Fruit fly (Drosophila melanogaster) whole organism, embryonic: Measurements from ENCODE around the gene IntS4.

Experiments used
- Atf6 ChIP-seq: fragments of 200-800 bp; sonication (Bioruptor generic); IDR thresholded peaks from 2 replicates; pipeline ENCODE4 v1.3.6; 2022; ENCODE audit warnings: missing biosample characterization, missing genetic modification characterization
- C15 ChIP-seq: fragments of 200-800 bp; sonication (Bioruptor generic); IDR thresholded peaks from 3 replicates; pipeline ENCODE4 v1.3.6; 2022; ENCODE audit warnings: missing biosample characterization, missing genetic modification characterization
- CG10959 ChIP-seq: fragments of 200-800 bp; sonication (Bioruptor generic); IDR thresholded peaks from 2 replicates; pipeline ENCODE4 v1.3.6; 2022; ENCODE audit warnings: missing biosample characterization, missing genetic modification characterization
- CG12071 ChIP-seq: fragments of 200-800 bp; sonication (Bioruptor generic); optimal IDR thresholded peaks from 3 replicates; lab custom pipeline; 2018; ENCODE audit warnings: missing biosample characterization, mild to moderate bottlenecking, missing genetic modification characterization
- CG12104 ChIP-seq: fragments of 200-800 bp; sonication (Bioruptor generic); optimal IDR thresholded peaks from 3 replicates; lab custom pipeline; 2016; ENCODE audit warnings: missing biosample characterization, missing genetic modification characterization
- CG14050 ChIP-seq: fragments of 200-800 bp; sonication (Bioruptor generic); IDR thresholded peaks from 3 replicates; pipeline ENCODE4 v1.3.6; 2022; ENCODE audit warnings: missing biosample characterization, missing genetic modification characterization
- CG14965 ChIP-seq: fragments of 200-800 bp; sonication (Bioruptor generic); optimal IDR thresholded peaks from 2 replicates; lab custom pipeline; 2016; ENCODE audit warnings: missing biosample characterization, missing genetic modification characterization, borderline replicate concordance
- CG15073 ChIP-seq: fragments of 200-800 bp; sonication (Bioruptor generic); optimal IDR thresholded peaks from 2 replicates; lab custom pipeline; 2016; ENCODE audit warnings: missing biosample characterization, missing genetic modification characterization
- CG16779 ChIP-seq: fragments of 200-800 bp; sonication (Bioruptor generic); IDR thresholded peaks from 2 replicates; pipeline ENCODE4 v1.3.6; 2022; ENCODE audit warnings: missing biosample characterization, missing genetic modification characterization
- CG16815 ChIP-seq: fragments of 200-800 bp; sonication (Bioruptor generic); optimal IDR thresholded peaks from 3 replicates; lab custom pipeline; 2017; ENCODE audit warnings: missing biosample characterization, mild to moderate bottlenecking, missing genetic modification characterization
- CG17186 ChIP-seq: fragments of 200-800 bp; sonication (Bioruptor generic); optimal IDR thresholded peaks from 3 replicates; lab custom pipeline; 2017; ENCODE audit warnings: missing biosample characterization, missing genetic modification reagents, missing genetic modification characterization
- CG1792 ChIP-seq: fragments of 200-800 bp; sonication (Bioruptor generic); optimal IDR thresholded peaks from 2 replicates; lab custom pipeline; 2016; ENCODE audit warnings: missing biosample characterization, missing genetic modification characterization
- CG2678 ChIP-seq: fragments of 200-800 bp; sonication (Bioruptor generic); optimal IDR thresholded peaks from 3 replicates; lab custom pipeline; 2019; ENCODE audit warnings: missing biosample characterization, mild to moderate bottlenecking, missing genetic modification characterization, moderate library complexity
- CG3163 ChIP-seq: fragments of 200-800 bp; sonication (Bioruptor generic); optimal IDR thresholded peaks from 3 replicates; lab custom pipeline; 2016; ENCODE audit warnings: missing biosample characterization, missing genetic modification characterization
- CG33213 ChIP-seq: fragments of 200-800 bp; sonication (Bioruptor generic); optimal IDR thresholded peaks from 3 replicates; lab custom pipeline; 2016; ENCODE audit warnings: missing biosample characterization, missing genetic modification characterization
- CG33557 ChIP-seq: fragments of 200-800 bp; sonication (Bioruptor generic); optimal IDR thresholded peaks from 2 replicates; lab custom pipeline; 2019; ENCODE audit warnings: missing biosample characterization, mild to moderate bottlenecking, missing genetic modification characterization, moderate library complexity
- CG42726 ChIP-seq: fragments of 200-800 bp; sonication (Bioruptor generic); IDR thresholded peaks from 2 replicates; pipeline ENCODE4 v1.3.6; 2022; ENCODE audit warnings: missing biosample characterization, missing genetic modification characterization; ENCODE audit not compliant: partially characterized antibody
- CG9215 ChIP-seq: fragments of 200-800 bp; sonication (Bioruptor generic); IDR thresholded peaks from 2 replicates; pipeline ENCODE4 v1.3.6; 2022; ENCODE audit warnings: missing biosample characterization, missing genetic modification characterization
- CG9797 ChIP-seq: fragments of 200-800 bp; sonication (Bioruptor generic); optimal IDR thresholded peaks from 3 replicates; lab custom pipeline; 2018; ENCODE audit warnings: missing biosample characterization, mild to moderate bottlenecking, missing genetic modification characterization
- CG9876 ChIP-seq: fragments of 200-800 bp; sonication (Bioruptor generic); optimal IDR thresholded peaks from 2 replicates; lab custom pipeline; 2016; ENCODE audit warnings: missing biosample characterization, missing genetic modification characterization
- CG9932 ChIP-seq: fragments of 200-800 bp; sonication (Bioruptor generic); IDR thresholded peaks from 2 replicates; pipeline ENCODE4 v1.3.6; 2022; ENCODE audit warnings: missing biosample characterization, missing genetic modification characterization
- D19A ChIP-seq: fragments of 200-800 bp; optimal IDR thresholded peaks from 3 replicates; lab custom pipeline; 2019; ENCODE audit warnings: missing biosample characterization, mild to moderate bottlenecking, missing genetic modification characterization, moderate library complexity
- Dbx ChIP-seq: fragments of 200-800 bp; sonication (Bioruptor generic); IDR thresholded peaks from 3 replicates; pipeline ENCODE4 v1.3.6; 2022; ENCODE audit warnings: missing biosample characterization, missing genetic modification characterization
- Dek ChIP-seq: fragments of 200-800 bp; sonication (Bioruptor generic); optimal IDR thresholded peaks from 3 replicates; lab custom pipeline; 2019; ENCODE audit warnings: missing biosample characterization, mild to moderate bottlenecking, missing genetic modification characterization, moderate library complexity
- E2f2 ChIP-seq: fragments of 200-800 bp; sonication (Bioruptor generic); IDR thresholded peaks from 2 replicates; pipeline ENCODE4 v1.3.6; 2022; ENCODE audit warnings: missing biosample characterization, missing genetic modification characterization
- Ets97D ChIP-seq: fragments of 200-800 bp; sonication (Bioruptor generic); optimal IDR thresholded peaks from 3 replicates; lab custom pipeline; 2016; ENCODE audit warnings: missing biosample characterization, missing genetic modification characterization
- Hmx ChIP-seq: fragments of 200-800 bp; sonication (Bioruptor generic); optimal IDR thresholded peaks from 2 replicates; lab custom pipeline; 2016; ENCODE audit warnings: missing biosample characterization, missing genetic modification characterization
- Jarid2 ChIP-seq: fragments of 200-800 bp; sonication (Bioruptor generic); optimal IDR thresholded peaks from 3 replicates; lab custom pipeline; 2017; ENCODE audit warnings: mild to moderate bottlenecking, missing biosample characterization, missing genetic modification reagents, missing genetic modification characterization
- NfI ChIP-seq: fragments of 200-800 bp; sonication (Bioruptor generic); optimal IDR thresholded peaks from 3 replicates; lab custom pipeline; 2018; ENCODE audit warnings: missing biosample characterization, mild to moderate bottlenecking, missing genetic modification characterization, moderate library complexity
- Oli ChIP-seq: fragments of 200-800 bp; sonication (Bioruptor generic); optimal IDR thresholded peaks from 2 replicates; lab custom pipeline; 2018; ENCODE audit warnings: missing biosample characterization, mild to moderate bottlenecking, missing genetic modification characterization, moderate library complexity
- Rx ChIP-seq: fragments of 200-800 bp; sonication (Bioruptor generic); IDR thresholded peaks from 2 replicates; pipeline ENCODE4 v1.3.6; 2022; ENCODE audit warnings: missing biosample characterization, missing genetic modification characterization
- Sry-β ChIP-seq: fragments of 200-800 bp; sonication (Bioruptor generic); optimal IDR thresholded peaks from 2 replicates; lab custom pipeline; 2018; ENCODE audit warnings: missing biosample characterization, mild to moderate bottlenecking, missing genetic modification characterization, moderate library complexity
- YL-1 ChIP-seq: fragments of 200-800 bp; sonication (Bioruptor generic); optimal IDR thresholded peaks from 3 replicates; lab custom pipeline; 2017; ENCODE audit warnings: missing biosample characterization, mild to moderate bottlenecking, missing genetic modification characterization
- br ChIP-seq: fragments of >200 bp; optimal IDR thresholded peaks from 2 replicates; lab custom pipeline; 2017
- bsh ChIP-seq, 2 experiments: fragments of 200-800 bp; sonication (Bioruptor generic); optimal IDR thresholded peaks; 2 replicates each; lab custom pipeline; 2017 to 2018; ENCODE audit warnings: mild to moderate bottlenecking in 2 of 2, missing biosample characterization in 2 of 2, missing genetic modification characterization in 2 of 2, moderate library complexity in 1 of 2
- caup ChIP-seq: fragments of 200-800 bp; sonication (Bioruptor generic); optimal IDR thresholded peaks from 3 replicates; lab custom pipeline; 2017; ENCODE audit warnings: missing biosample characterization, mild to moderate bottlenecking, missing genetic modification characterization, moderate library complexity; ENCODE audit not compliant: severe bottlenecking
- corto ChIP-seq: fragments of 200-800 bp; sonication (Bioruptor generic); optimal IDR thresholded peaks from 2 replicates; lab custom pipeline; 2016; ENCODE audit warnings: missing biosample characterization, mild to moderate bottlenecking, missing genetic modification characterization, moderate library complexity
- crol ChIP-seq: fragments of 200-800 bp; sonication (Bioruptor generic); IDR thresholded peaks from 2 replicates; pipeline ENCODE4 v1.3.6; 2022; ENCODE audit warnings: missing biosample characterization, missing genetic modification characterization
- cwo ChIP-seq: fragments of 200-800 bp; sonication (Bioruptor generic); optimal IDR thresholded peaks from 3 replicates; lab custom pipeline; 2017; ENCODE audit warnings: missing biosample characterization, missing genetic modification characterization, mild to moderate bottlenecking, moderate library complexity, missing genetic modification reagents
- danr ChIP-seq: fragments of 200-800 bp; sonication (Bioruptor generic); IDR thresholded peaks from 2 replicates; pipeline ENCODE4 v1.3.6; 2022; ENCODE audit warnings: missing biosample characterization, missing genetic modification characterization
- esg ChIP-seq: fragments of 200-800 bp; sonication (Bioruptor generic); conservative IDR thresholded peaks from 2 replicates; pipeline ENCODE4 v1.3.6; 2022; ENCODE audit warnings: missing biosample characterization, missing genetic modification characterization
- grau ChIP-seq: fragments of 200-800 bp; optimal IDR thresholded peaks from 3 replicates; lab custom pipeline; 2019; ENCODE audit warnings: missing biosample characterization, mild to moderate bottlenecking, missing genetic modification characterization, moderate library complexity
- ham ChIP-seq: fragments of 200-800 bp; sonication (Bioruptor generic); IDR thresholded peaks from 2 replicates; pipeline ENCODE4 v1.3.6; 2022; ENCODE audit warnings: missing biosample characterization, missing genetic modification characterization
- insv ChIP-seq, 2 experiments: fragments of 200-800 bp; sonication (Bioruptor generic); optimal IDR thresholded peaks; 3 replicates each; lab custom pipeline; 2016 to 2018; ENCODE audit warnings: missing biosample characterization in 2 of 2, missing genetic modification characterization in 2 of 2
- nom ChIP-seq: fragments of 200-800 bp; sonication (Bioruptor generic); optimal IDR thresholded peaks from 2 replicates; lab custom pipeline; 2017; ENCODE audit warnings: missing biosample characterization, missing genetic modification characterization, mild to moderate bottlenecking, moderate library complexity, missing genetic modification reagents
- phol ChIP-seq: fragments of 200-800 bp; sonication (Bioruptor generic); optimal IDR thresholded peaks from 3 replicates; lab custom pipeline; 2018; ENCODE audit warnings: missing biosample characterization, mild to moderate bottlenecking, missing genetic modification characterization, moderate library complexity
- pnt ChIP-seq: fragments of 200-800 bp; sonication (Bioruptor generic); optimal IDR thresholded peaks from 3 replicates; lab custom pipeline; 2016; ENCODE audit warnings: missing biosample characterization, missing genetic modification characterization
- pum ChIP-seq: fragments of 200-800 bp; sonication (Bioruptor generic); optimal IDR thresholded peaks from 2 replicates; lab custom pipeline; 2016; ENCODE audit warnings: missing biosample characterization, missing genetic modification characterization
- twi ChIP-seq: fragments of 200-800 bp; optimal IDR thresholded peaks from 2 replicates; lab custom pipeline; 2019; ENCODE audit warnings: missing biosample characterization, mild to moderate bottlenecking, missing genetic modification characterization, moderate library complexity
- vnd ChIP-seq: fragments of 200-800 bp; sonication (Bioruptor generic); IDR thresholded peaks from 3 replicates; pipeline ENCODE4 v1.3.6; 2022; ENCODE audit warnings: missing biosample characterization, missing genetic modification characterization; ENCODE audit not compliant: partially characterized antibody
- z ChIP-seq: fragments of 200-800 bp; sonication (Bioruptor generic); IDR thresholded peaks from 3 replicates; pipeline ENCODE4 v1.3.6; 2022; ENCODE audit warnings: missing biosample characterization, missing genetic modification characterization
- zfh2 ChIP-seq: fragments of 200-800 bp; sonication (Bioruptor generic); optimal IDR thresholded peaks from 2 replicates; lab custom pipeline; 2016; ENCODE audit warnings: missing biosample characterization, missing genetic modification characterization

Gene IntS4

DNA sequence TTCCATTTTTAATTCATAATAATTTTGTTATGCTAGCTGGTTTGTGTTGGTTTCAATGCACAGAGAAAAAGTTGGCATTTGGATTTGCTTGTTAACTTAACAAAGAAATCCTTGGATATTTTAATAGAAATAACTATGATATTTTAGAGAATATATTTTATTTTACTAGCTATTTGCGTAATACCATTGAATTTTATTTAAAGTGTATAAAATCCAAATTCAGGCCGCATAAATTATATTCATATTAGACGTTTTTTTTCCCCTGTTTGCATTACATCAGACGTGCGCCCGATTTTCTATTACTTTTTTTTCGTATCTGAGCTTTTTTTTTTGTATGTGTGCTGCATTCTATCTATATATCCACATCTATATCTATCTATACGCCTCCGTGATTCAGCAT lies 23.8 kb downstream of the IntS4 start (continued):
- no peak for TF ChIP-seq pnt (GFP tag; lab: Kevin White, UChicago)
- TF ChIP-seq CG1792 (GFP tag; lab: Kevin White, UChicago), result no peak
- TF ChIP-seq z (GFP tag; lab: Robert Waterston, UW), result no peak
- no peak for TF ChIP-seq esg
- TF ChIP-seq E2f2 (GFP tag; lab: Robert Waterston, UW), result no peak
- TF ChIP-seq CG3163, result no peak
- no peak for TF ChIP-seq corto (GFP tag; lab: Kevin White, UChicago)
- TF ChIP-seq caup (GFP tag; lab: Kevin White, UChicago), result no peak
- TF ChIP-seq cwo (GFP tag; lab: Kevin White, UChicago), result no peak
- no peak for TF ChIP-seq CG17186 (GFP tag; lab: Kevin White, UChicago)
- no peak for TF ChIP-seq Dek (tag; lab: Kevin White, UChicago)
- no peak for TF ChIP-seq NfI (GFP tag; lab: Kevin White, UChicago)
- TF ChIP-seq CG33557, result no peak
- no peak for TF ChIP-seq Hmx
- TF ChIP-seq twi, result no peak
- TF ChIP-seq Rx (GFP tag; lab: Robert Waterston, UW), result no peak
- TF ChIP-seq CG14965 (GFP tag; lab: Kevin White, UChicago), result no peak
- no peak for TF ChIP-seq Dbx
- TF ChIP-seq danr (GFP tag; lab: Robert Waterston, UW), result no peak
- TF ChIP-seq Oli (tag; lab: Kevin White, UChicago), result no peak
- no peak for TF ChIP-seq insv (GFP tag; optimal IDR thresholded peaks at IDR 0.05; lab: Kevin White, UChicago)
- no peak for TF ChIP-seq nom (GFP tag; lab: Kevin White, UChicago)
- no peak for TF ChIP-seq CG9797 (GFP tag; lab: Kevin White, UChicago)
- peak; percentile 17 for TF ChIP-seq grau (tag; lab: Kevin White, UChicago)
- no peak for TF ChIP-seq Sry-β (GFP tag; lab: Kevin White, UChicago)
- peak in 1 of 2 experiments; percentile 30 for TF ChIP-seq bsh (GFP tag; optimal IDR thresholded peaks at IDR 0.05; lab: Kevin White, UChicago)
- TF ChIP-seq CG42726, result no peak
- no peak for TF ChIP-seq CG10959
- TF ChIP-seq br, result no peak
- TF ChIP-seq Ets97D, result no peak
- no peak for TF ChIP-seq CG15073 (GFP tag; lab: Kevin White, UChicago)
- no peak for TF ChIP-seq Jarid2 (GFP tag; lab: Kevin White, UChicago)
- TF ChIP-seq ham, result no peak
- TF ChIP-seq CG16815 (GFP tag; lab: Kevin White, UChicago), result no peak
- no peak for TF ChIP-seq CG12104 (GFP tag; lab: Kevin White, UChicago)
- TF ChIP-seq CG12071 (GFP tag; lab: Kevin White, UChicago), result no peak
- TF ChIP-seq D19A (tag; lab: Kevin White, UChicago), result peak; percentile 6
- no peak for TF ChIP-seq C15 (GFP tag; lab: Robert Waterston, UW)
- TF ChIP-seq CG33213, result no peak
- TF ChIP-seq phol (tag; lab: Kevin White, UChicago), result peak; percentile 35
- TF ChIP-seq CG9932 (GFP tag; lab: Robert Waterston, UW), result no peak
- TF ChIP-seq crol, result no peak
- TF ChIP-seq CG2678 (tag; lab: Kevin White, UChicago), result peak; percentile 41
- no peak for TF ChIP-seq YL-1 (GFP tag; lab: Kevin White, UChicago)
- TF ChIP-seq CG16779, result no peak
- no peak for TF ChIP-seq zfh2 (GFP tag; lab: Kevin White, UChicago)
- no peak for TF ChIP-seq pum (GFP tag; lab: Kevin White, UChicago)
- TF ChIP-seq Atf6, result no peak
- TF ChIP-seq CG9215 (GFP tag; lab: Robert Waterston, UW), result no peak
- TF ChIP-seq CG14050, result no peak
- no peak for TF ChIP-seq vnd (GFP tag; lab: Robert Waterston, UW)
- no peak for TF ChIP-seq CG9876 (GFP tag; lab: Kevin White, UChicago)
